Fruit fly (Drosophila melanogaster): ENCODE measurements around the gene Cyp4ae1.

The Cyp4ae1 gene

DNA sequence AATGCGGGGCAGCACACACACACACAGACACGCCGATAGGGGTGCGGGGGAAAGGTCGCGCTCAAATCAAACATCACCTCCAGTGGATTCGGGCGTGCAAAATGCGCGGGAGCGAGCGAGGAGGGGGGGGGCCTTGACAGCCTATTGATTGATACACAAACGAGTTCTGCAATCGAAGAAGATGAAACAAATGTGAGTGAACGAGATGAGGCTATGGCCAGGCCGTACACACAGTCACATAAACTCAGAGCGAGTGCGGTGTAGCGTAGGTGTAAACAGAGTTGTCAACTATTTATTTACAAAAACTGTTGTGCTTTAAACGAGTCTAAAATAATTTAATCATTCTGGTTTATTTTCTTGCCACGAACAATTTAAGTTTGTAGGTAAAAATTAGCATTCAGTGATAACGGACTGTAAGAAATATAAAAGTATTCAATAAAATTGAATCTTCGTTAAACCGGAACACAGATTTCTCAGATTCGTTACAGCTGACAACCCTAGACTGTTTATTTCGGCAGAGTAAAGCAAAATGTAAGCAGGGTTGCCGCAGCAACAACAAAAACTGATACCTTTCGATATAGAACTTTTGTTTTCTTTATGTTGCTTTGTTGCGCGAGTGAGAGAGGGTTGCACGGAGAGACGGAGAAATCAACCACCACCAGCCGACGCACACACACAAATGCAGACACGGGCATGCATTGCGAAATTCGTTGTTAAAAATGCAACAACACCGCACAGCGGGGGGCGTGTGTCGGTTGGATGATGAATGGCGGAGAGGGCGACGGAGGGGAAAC lies 43.6 kb upstream of the Cyp4ae1 start (continued):
- peak; percentile 88 for TF ChIP-seq sob (GFP tag; IDR thresholded peaks at IDR 0.05)
- peak; percentile 94 for TF ChIP-seq PHDP (tag; optimal IDR thresholded peaks at IDR 0.05)
- no peak; the same call in 2 of the 3 replicates for TF ChIP-seq knrl (GFP tag; IDR thresholded peaks at IDR 0.05; ENCODE audit: partially characterized antibody)
- TF ChIP-seq CG1603 (tag; optimal IDR thresholded peaks at IDR 0.05) = peak; percentile 90
- TF ChIP-seq CG13775 (GFP tag; optimal IDR thresholded peaks at IDR 0.05) = peak; percentile 76
- TF ChIP-seq Rfx (GFP tag; IDR thresholded peaks at IDR 0.05) = peak; percentile 89
- peak; percentile 89 for TF ChIP-seq CG2120 (GFP tag; optimal IDR thresholded peaks at IDR 0.05)
- TF ChIP-seq CG4424 (GFP tag; optimal IDR thresholded peaks at IDR 0.05) = peak; percentile 87
- no peak for TF ChIP-seq pita (GFP tag; optimal IDR thresholded peaks at IDR 0.05)
- TF ChIP-seq bcd (GFP tag; optimal IDR thresholded peaks at IDR 0.05) = peak; percentile 84
- peak in 1 of 2 experiments; percentile 82 for TF ChIP-seq Hr78 (GFP tag; optimal IDR thresholded peaks at IDR 0.05)
- peak; percentile 79 for TF ChIP-seq CG14050 (GFP tag; IDR thresholded peaks at IDR 0.05)
- TF ChIP-seq CG17912 (GFP tag; optimal IDR thresholded peaks at IDR 0.05) = peak; percentile 42
- peak; percentile 91 for TF ChIP-seq CG8388 (GFP tag; optimal IDR thresholded peaks at IDR 0.05)
- no peak for TF ChIP-seq Dfd (GFP tag; optimal IDR thresholded peaks at IDR 0.05)
- TF ChIP-seq CG7987 (GFP tag; optimal IDR thresholded peaks at IDR 0.05) = peak; percentile 54
- peak; percentile 75 for TF ChIP-seq CHES-1-like (GFP tag; optimal IDR thresholded peaks at IDR 0.05)
- TF ChIP-seq CG17361 (GFP tag; IDR thresholded peaks at IDR 0.05) = peak; percentile 93
- TF ChIP-seq ranshi (GFP tag; IDR thresholded peaks at IDR 0.05) = peak; percentile 81
- TF ChIP-seq CG4854 (GFP tag; optimal IDR thresholded peaks at IDR 0.05) = peak; percentile 73
- peak; percentile 52 for TF ChIP-seq CG18011 (GFP tag; optimal IDR thresholded peaks at IDR 0.05)
- peak; percentile 83 for TF ChIP-seq Fer2 (tag; optimal IDR thresholded peaks at IDR 0.05)
- no peak for TF ChIP-seq bigmax (GFP tag; optimal IDR thresholded peaks at IDR 0.05)
- peak; percentile 68 for TF ChIP-seq CG6654 (GFP tag; optimal IDR thresholded peaks at IDR 0.05)
- peak; percentile 88 for TF ChIP-seq nau (GFP tag; optimal IDR thresholded peaks at IDR 0.05)
- peak; percentile 19 for TF ChIP-seq Hey (tag; optimal IDR thresholded peaks at IDR 0.05)
- TF ChIP-seq az2 (GFP tag; optimal IDR thresholded peaks at IDR 0.05) = peak; percentile 85
- TF ChIP-seq CG7556 (GFP tag; optimal IDR thresholded peaks at IDR 0.05) = peak; percentile 94
- TF ChIP-seq D19B (GFP tag; optimal IDR thresholded peaks at IDR 0.05) = peak; percentile 76
- no peak for TF ChIP-seq GATAe (GFP tag; conservative IDR thresholded peaks at IDR 0.05)
- TF ChIP-seq CG3407 (GFP tag; optimal IDR thresholded peaks at IDR 0.05) = peak; percentile 67
- TF ChIP-seq peb (GFP tag; IDR thresholded peaks at IDR 0.05) = peak; percentile 70; the same call in 1 of the 2 replicates
- TF ChIP-seq CG11696 (GFP tag; IDR thresholded peaks at IDR 0.05) = peak; percentile 62
- peak; percentile 81 for TF ChIP-seq CG5180 (GFP tag; optimal IDR thresholded peaks at IDR 0.05)
- peak; percentile 79 for TF ChIP-seq CG10366 (GFP tag; IDR thresholded peaks at IDR 0.05)
- no peak for TF ChIP-seq MBD-R2 (GFP tag; IDR thresholded peaks at IDR 0.05)
- TF ChIP-seq CG2202 (tag; optimal IDR thresholded peaks at IDR 0.05) = peak; percentile 83
- no peak for TF ChIP-seq usp (GFP tag; optimal IDR thresholded peaks at IDR 0.05)
- peak; percentile 75 for TF ChIP-seq kay (GFP tag; optimal IDR thresholded peaks at IDR 0.05)
- peak; percentile 90 for TF ChIP-seq sug (tag; optimal IDR thresholded peaks at IDR 0.05)
- TF ChIP-seq TFAM (GFP tag; optimal IDR thresholded peaks at IDR 0.05) = no peak
- peak; percentile 67 for TF ChIP-seq Bdp1 (GFP tag; optimal IDR thresholded peaks at IDR 0.05)
- TF ChIP-seq HLH4C (GFP tag; IDR thresholded peaks at IDR 0.05; ENCODE audit: partially characterized antibody) = no peak
- TF ChIP-seq lola (GFP tag; optimal IDR thresholded peaks at IDR 0.05) = peak in 1 of 3 experiments; percentile 87
- peak; percentile 84 for TF ChIP-seq CG15514 (GFP tag; optimal IDR thresholded peaks at IDR 0.05)
- peak; percentile 48; the same call in 1 of the 2 replicates for TF ChIP-seq ro (GFP tag; IDR thresholded peaks at IDR 0.05)
- TF ChIP-seq CG10321 (GFP tag; IDR thresholded peaks at IDR 0.05) = peak; percentile 54
- no peak for TF ChIP-seq Lpt (GFP tag; optimal IDR thresholded peaks at IDR 0.05)
